Worm (Caenorhabditis elegans): ENCODE results near the gene srw-73.

srw-73 gene

ce11 chrV:16537908-16538446 lies 50.4 kb downstream of the srw-73 start, which contains the start of gene Y32B12B.2:
Gene Y32B12B.2, plus strand, starts transcription at chrV:16538396.
- TF ChIP-seq unc-39 (tag; optimal IDR thresholded peaks at IDR 0.05): no peak
- peak; percentile 80 for TF ChIP-seq unc-55 (GFP tag; optimal IDR thresholded peaks at IDR 0.05)
- TF ChIP-seq gmeb-1 (tag; optimal IDR thresholded peaks at IDR 0.05): peak; percentile 72
- peak; percentile 12 for TF ChIP-seq sma-3 (GFP tag; optimal IDR thresholded peaks at IDR 0.05)
- TF ChIP-seq lsy-2 (tag; optimal IDR thresholded peaks at IDR 0.05): peak; percentile 90 to 97
- no peak for TF ChIP-seq lin-11 (tag; optimal IDR thresholded peaks at IDR 0.05)
- peak; percentile 44 for TF ChIP-seq C34F6.9 (tag; optimal IDR thresholded peaks at IDR 0.05)
- peak; percentile 3 for TF ChIP-seq nhr-129 (tag; optimal IDR thresholded peaks at IDR 0.05)
- peak in 1 of 2 experiments; percentile 36 for TF ChIP-seq mdl-1 (tag; optimal IDR thresholded peaks at IDR 0.05)

Measured in whole organism, L2 larva.